Worm (Caenorhabditis elegans): Measurements from ENCODE around the gene efr-3.
A peak's percentile ranks its signal among the peaks of the same experiment; 100 is the strongest.

efr-3 gene

ce11 chrII:6331222-6331830, 10.4 kb upstream of the efr-3 start, which contains the start of gene set-4 (continued):
- TF ChIP-seq lin-40 (tag; optimal IDR thresholded peaks at IDR 0.05) (peak; percentile 92), pha-4 (tag; optimal IDR thresholded peaks at IDR 0.05) (no peak), hlh-26 (GFP tag; conservative IDR thresholded peaks at IDR 0.05) (no peak), F23B12.7 (tag; optimal IDR thresholded peaks at IDR 0.05; ENCODE audit: insufficient read depth) (peak; percentile 85), ceh-91 (GFP tag; IDR thresholded peaks at IDR 0.05) (peak; percentile 50; the same call in 1 of the 2 replicates), unc-130 (GFP tag; optimal IDR thresholded peaks at IDR 0.05) (peak; percentile 2), dox-1 (GFP tag; IDR thresholded peaks at IDR 0.05) (peak; percentile 93), hmg-1.2 (GFP tag; IDR thresholded peaks at IDR 0.05) (peak; percentile 68), ceh-40 (GFP tag; IDR thresholded peaks at IDR 0.05) (no peak), madf-10 (tag; optimal IDR thresholded peaks at IDR 0.05) (peak; percentile 68), nfya-1 (tag; optimal IDR thresholded peaks at IDR 0.05; ENCODE audit: borderline replicate concordance, insufficient read depth) (no peak), nhr-80 (tag; optimal IDR thresholded peaks at IDR 0.05) (peak; percentile 97), nfyb-1 (GFP tag; IDR thresholded peaks at IDR 0.05) (peak; percentile 91), xnd-1 (tag; optimal IDR thresholded peaks at IDR 0.05) (peak; percentile 62), lir-1 (GFP tag; conservative IDR thresholded peaks at IDR 0.05) (peak; percentile 60; the same call in 1 of the 2 replicates), F49E8.2 (tag; optimal IDR thresholded peaks at IDR 0.05; ENCODE audit: insufficient read depth) (no peak), hlh-12 (tag; optimal IDR thresholded peaks at IDR 0.05) (no peak), dpff-1 (tag; optimal IDR thresholded peaks at IDR 0.05) (no peak), C17E4.6 (GFP tag; IDR thresholded peaks at IDR 0.05) (peak; percentile 42; the same call in 1 of the 2 replicates), rcor-1 (GFP tag; IDR thresholded peaks at IDR 0.05) (peak; percentile 79), Y67H2A.10 (GFP tag; conservative IDR thresholded peaks at IDR 0.05) (no peak; the same call in 1 of the 2 replicates), ama-1 (optimal IDR thresholded peaks at IDR 0.05) (no peak), ama-1 (GFP tag; optimal IDR thresholded peaks at IDR 0.05) (no peak), mxl-1 (tag; optimal IDR thresholded peaks at IDR 0.05) (no peak), ekl-4 (GFP tag; IDR thresholded peaks at IDR 0.05) (peak; percentile 84), nhr-27 (tag; optimal IDR thresholded peaks at IDR 0.05) (no peak), snpc-4 (GFP tag; optimal IDR thresholded peaks at IDR 0.05) (peak; percentile 4), snpc-4 (tag; optimal IDR thresholded peaks at IDR 0.05) (peak; percentile 6 to 81 (median 64)), nhr-90 (tag; optimal IDR thresholded peaks at IDR 0.05) (peak; percentile 57), F33H1.4 (GFP tag; IDR thresholded peaks at IDR 0.05) (peak; percentile 78), attf-3 (GFP tag; conservative IDR thresholded peaks at IDR 0.05) (0 out of 2 replicates have a peak, but pooled peaks have one; percentile 37), sdz-38 (tag; optimal IDR thresholded peaks at IDR 0.05) (no peak), Y53G8AR.9 (GFP tag; conservative IDR thresholded peaks at IDR 0.05) (peak; percentile 82), madf-8 (GFP tag; conservative IDR thresholded peaks at IDR 0.05) (peak; percentile 30; the same call in 1 of the 2 replicates), ceh-100 (GFP tag; IDR thresholded peaks at IDR 0.05) (peak; percentile 77), attf-5 (GFP tag; optimal IDR thresholded peaks at IDR 0.05) (peak; percentile 95), pbrm-1 (GFP tag; IDR thresholded peaks at IDR 0.05) (peak; percentile 86), let-607 (tag; optimal IDR thresholded peaks at IDR 0.05) (peak; percentile 53 to 72), B0261.1 (tag; optimal IDR thresholded peaks at IDR 0.05) (no peak), ccch-3 (GFP tag; optimal IDR thresholded peaks at IDR 0.05) (no peak), ztf-6 (GFP tag; IDR thresholded peaks at IDR 0.05) (no peak), rec-8 (tag; optimal IDR thresholded peaks at IDR 0.05) (no peak), dpl-1 (GFP tag; optimal IDR thresholded peaks at IDR 0.05) (peak; percentile 55), lin-35 (GFP tag; optimal IDR thresholded peaks at IDR 0.05) (peak in 2 of 3 experiments; percentile 28 to 90), efl-1 (GFP tag; optimal IDR thresholded peaks at IDR 0.05) (peak; percentile 58), mcd-1 (GFP tag; IDR thresholded peaks at IDR 0.05) (peak; percentile 92)
